Fruit fly (Drosophila melanogaster) S2 (cell line): ENCODE measurements around the gene CG32641.

ENCODE experiments used
- CG8478 ChIP-seq: fragments of >200 bp; optimal IDR thresholded peaks from 2 replicates; lab custom pipeline; 2018
- CTCF ChIP-seq, 2 experiments: fragments of >200 bp; optimal IDR thresholded peaks; 2 replicates each; lab custom pipeline; 2018

CG32641 gene

DNA sequence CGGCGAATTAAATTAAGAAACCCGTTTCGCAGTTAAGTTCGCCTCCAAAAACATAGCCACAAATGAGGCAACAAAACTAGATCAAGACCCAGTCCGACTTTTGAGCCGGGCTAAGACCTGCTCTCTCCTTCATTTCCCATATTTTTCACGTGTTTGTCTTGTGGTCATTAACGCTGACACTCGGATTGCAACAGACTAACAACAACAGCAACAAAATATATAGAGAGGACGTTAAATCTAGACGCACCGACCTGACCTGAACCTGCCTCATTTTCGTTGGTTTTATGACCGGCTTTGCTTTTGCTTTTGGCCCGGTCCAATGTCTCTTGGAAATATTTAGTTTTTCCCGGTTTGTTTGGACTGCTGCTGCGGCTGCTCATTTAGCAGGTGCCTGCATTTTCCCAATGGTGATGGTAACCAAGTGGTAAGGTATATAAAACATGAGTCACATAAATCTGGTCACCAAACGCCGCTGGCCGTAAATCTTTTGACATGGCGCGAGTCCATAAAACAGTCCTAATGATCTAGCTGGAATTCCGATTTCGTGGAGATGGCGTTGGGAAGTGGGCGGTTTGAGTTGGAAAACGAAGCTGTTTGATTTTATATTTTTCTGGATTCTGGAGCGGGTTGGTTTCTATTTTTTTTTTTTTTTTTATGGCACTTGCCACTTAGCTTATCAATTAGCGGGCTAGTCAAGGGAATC, 43.4 kb downstream of the CG32641 start:
- TF ChIP-seq CG8478 (no peak), CTCF (optimal IDR thresholded peaks at IDR 0.05; lab: Kevin White, UChicago) (no peak)

DNA sequence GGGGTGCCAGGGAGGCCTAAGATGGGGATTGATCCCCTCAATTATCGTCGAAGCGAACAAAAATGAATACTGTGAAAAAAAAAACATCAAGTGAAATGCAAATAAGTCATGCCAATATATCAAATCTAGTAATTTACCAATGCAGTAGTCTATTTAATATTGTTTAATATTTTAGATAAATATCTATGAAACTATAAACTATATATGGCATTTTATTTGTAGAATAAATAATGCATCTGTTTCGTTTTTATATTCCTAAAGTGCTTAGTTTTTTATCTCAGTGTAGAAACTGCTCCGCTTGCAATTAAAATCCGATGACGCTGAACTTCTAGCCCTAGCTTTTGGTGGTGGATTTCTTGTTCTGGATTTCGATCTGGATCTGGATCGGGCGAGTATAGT, 43.9 kb downstream of the CG32641 start:
- TF ChIP-seq CG8478 (no peak), CTCF (optimal IDR thresholded peaks at IDR 0.05; lab: Kevin White, UChicago) (no peak)

DNA sequence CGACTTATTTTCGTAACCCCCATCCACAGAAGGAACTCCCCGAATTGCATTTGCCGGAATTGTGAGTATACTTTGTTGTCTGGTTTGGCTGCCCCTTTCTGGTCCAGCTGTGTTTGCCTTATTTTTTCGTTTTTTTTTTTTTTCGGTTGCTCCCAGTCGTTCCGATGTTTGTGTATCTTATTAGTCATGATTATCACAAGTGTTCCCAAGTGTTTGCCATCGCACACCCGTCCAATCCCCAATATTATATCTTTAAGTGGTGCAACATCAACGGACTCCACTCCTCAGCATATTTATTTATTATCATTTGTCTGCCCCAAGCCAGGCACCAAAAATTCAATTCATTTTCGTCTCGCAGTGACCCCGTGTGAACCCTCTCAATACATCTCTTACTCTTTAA, 44.9 kb downstream of the CG32641 start:
- TF ChIP-seq CTCF (optimal IDR thresholded peaks at IDR 0.05; lab: Kevin White, UChicago) (no peak), CG8478 (no peak)

DNA sequence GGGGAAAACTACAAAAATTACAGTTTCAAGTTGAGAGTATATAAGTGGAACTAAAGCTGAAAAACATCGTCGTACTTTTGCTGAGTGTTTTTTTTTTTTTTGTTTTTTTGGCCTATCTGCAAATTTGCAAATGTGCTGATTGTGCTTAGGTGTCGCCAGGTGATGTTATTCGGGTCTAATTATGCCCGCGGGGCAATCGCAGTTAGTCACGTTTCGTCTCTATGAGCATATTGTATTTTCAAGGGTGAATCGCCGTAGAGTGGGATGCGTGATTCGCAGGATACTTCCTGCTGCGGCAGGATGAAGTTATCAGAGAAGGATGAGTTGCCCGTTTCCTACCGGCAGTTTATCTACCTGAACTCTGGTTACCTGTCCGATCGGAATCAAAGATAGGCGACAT, 45.5 kb downstream of the CG32641 start:
- TF ChIP-seq CTCF (optimal IDR thresholded peaks at IDR 0.05; lab: Kevin White, UChicago) (no peak), CG8478 (no peak)

DNA sequence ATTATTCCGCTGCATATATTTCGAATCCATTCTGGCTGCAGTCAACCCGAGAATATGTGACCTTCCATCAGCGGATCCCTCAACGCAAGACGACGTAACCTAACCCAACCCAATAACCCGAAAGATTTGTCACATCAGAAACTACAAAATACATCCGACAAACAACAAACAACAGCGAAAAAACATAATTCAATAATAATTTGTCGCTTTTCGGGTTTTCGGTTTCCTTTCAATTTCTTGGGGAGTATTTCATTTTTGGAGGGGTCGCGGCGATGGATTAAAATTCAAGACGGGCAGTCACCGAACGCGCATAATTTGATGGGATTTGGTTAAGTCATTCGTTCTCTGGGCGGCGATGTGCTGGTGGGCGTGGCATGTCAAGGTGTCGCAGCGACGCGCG, 46.7 kb downstream of the CG32641 start:
- TF ChIP-seq CTCF (optimal IDR thresholded peaks at IDR 0.05; lab: Kevin White, UChicago): no peak
- TF ChIP-seq CG8478: no peak

DNA sequence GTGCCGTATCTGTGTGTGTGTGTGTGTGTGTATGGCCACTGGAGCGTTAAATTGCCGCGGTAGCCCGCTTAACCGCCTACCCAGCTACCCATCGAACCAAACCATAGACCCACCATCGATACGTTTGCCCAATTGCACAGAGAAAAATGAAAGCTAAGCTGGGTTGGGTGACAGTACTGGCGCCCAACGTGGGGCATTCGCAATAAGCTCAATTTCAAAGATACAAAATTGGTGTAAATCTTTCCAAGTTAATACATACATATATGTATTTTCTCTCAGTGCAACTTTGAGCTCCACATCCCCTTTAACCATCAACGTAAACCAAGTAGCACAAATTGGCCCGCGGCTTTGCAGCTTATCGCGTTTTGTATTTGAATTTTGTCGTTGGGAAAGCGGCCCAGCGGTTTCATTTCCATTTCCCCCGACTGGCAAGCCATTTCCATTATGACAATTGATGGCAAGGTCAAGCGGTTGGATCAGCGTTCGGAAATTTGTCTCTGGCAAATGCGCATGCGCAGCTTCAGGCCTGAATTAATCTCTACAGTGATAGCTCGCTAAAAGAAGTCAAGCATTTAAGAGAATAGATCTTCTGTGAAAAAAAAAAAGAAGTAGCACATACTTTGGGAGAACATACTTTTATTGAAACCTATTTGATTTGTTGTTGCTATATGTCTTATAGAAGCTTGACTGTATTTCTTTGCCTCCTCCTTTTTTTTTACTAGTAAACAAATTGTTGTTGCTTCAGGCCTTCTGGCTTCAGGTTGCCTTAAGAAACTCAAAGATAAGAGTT, 48.3 kb downstream of the CG32641 start:
- TF ChIP-seq CG8478: no peak
- no peak for TF ChIP-seq CTCF (optimal IDR thresholded peaks at IDR 0.05; lab: Kevin White, UChicago)

DNA sequence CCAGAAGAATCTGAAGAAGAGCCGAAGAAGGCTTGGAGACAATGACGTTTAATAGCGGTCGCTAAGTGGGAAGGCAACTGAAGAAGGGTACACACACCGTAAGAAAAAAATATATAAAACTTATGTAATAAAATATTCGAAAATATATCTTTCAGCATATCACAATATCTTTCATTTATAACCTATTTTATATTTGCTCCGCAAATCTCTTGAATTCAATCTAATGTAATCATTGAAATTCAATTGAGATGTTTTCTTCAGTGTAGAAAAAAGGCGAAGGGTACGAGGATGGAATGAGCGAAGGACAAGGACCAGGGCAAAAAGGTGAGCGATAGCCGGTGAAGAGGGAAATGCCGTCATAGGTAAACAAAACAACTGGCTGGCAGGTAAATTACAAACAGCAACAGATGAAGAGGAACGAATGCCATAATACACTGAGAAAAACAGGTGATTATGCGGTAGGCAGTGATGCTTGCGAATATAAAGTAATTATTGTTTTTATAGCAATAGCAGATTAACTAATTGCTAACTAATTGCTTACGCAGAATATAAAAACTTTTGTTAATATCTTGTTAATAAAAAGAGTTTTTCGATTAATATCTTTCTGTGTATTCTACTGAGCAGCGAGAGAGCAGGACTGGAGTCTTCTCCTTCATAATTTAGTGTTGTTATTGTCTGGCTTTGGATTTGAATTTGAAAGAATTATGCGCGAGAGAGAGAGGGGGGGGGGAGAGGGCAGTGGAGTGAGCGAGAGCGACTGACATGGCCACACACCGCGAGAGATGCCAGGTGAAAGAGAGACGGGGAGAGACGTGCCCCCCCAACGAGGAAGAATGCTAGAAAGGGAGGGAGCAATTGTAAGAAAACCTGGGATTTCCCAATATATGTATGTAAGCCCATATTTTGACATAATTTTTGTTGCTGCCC, 49.8 kb downstream of the CG32641 start:
- TF ChIP-seq CG8478 (no peak), CTCF (optimal IDR thresholded peaks at IDR 0.05; lab: Kevin White, UChicago) (no peak)
